Worm (Caenorhabditis elegans) whole organism, young adult: ENCODE data around the gene hot-6.

Source experiments
- B0019.2 ChIP-seq: fragments of 200-800 bp; sonication (Bioruptor generic); conservative IDR thresholded peaks from 2 replicates; pipeline ENCODE4 v1.3.6; 2022; ENCODE audit warnings: missing genetic modification reagents, missing genetic modification characterization, missing compliant biosample characterization
- C06A6.2 ChIP-seq: fragments of 200-800 bp; sonication (Bioruptor generic); conservative IDR thresholded peaks from 2 replicates; pipeline ENCODE4 v1.3.6; 2022; ENCODE audit warnings: missing genetic modification characterization, missing compliant biosample characterization
- D2030.7 ChIP-seq: fragments of 200-800 bp; sonication (Bioruptor generic); IDR thresholded peaks from 2 replicates; pipeline ENCODE4 v1.3.6; 2022; ENCODE audit warnings: missing genetic modification reagents, missing genetic modification characterization, missing compliant biosample characterization
- F33H1.4 ChIP-seq: fragments of 200-800 bp; sonication (Bioruptor generic); IDR thresholded peaks from 2 replicates; pipeline ENCODE4 v1.3.6; 2022; ENCODE audit warnings: missing genetic modification reagents, missing genetic modification characterization, missing compliant biosample characterization
- F49E8.2 ChIP-seq: sonication (generic microtip); optimal IDR thresholded peaks from 3 replicates; lab custom pipeline; 2017; ENCODE audit warnings: missing genetic modification characterization, mild to moderate bottlenecking, missing compliant biosample characterization, antibody characterized with exemption, moderate library complexity; ENCODE audit not compliant: insufficient read depth
- K11D2.4 ChIP-seq: fragments of 200-800 bp; sonication (Bioruptor generic); IDR thresholded peaks from 2 replicates; pipeline ENCODE4 v1.3.6; 2022; ENCODE audit warnings: missing genetic modification reagents, missing genetic modification characterization, missing compliant biosample characterization
- Y79H2A.3 ChIP-seq: fragments of 200-800 bp; sonication (Bioruptor generic); conservative IDR thresholded peaks from 2 replicates; pipeline ENCODE4 v1.3.6; 2022; ENCODE audit warnings: missing genetic modification reagents, missing genetic modification characterization, missing compliant biosample characterization
- ZK185.1 ChIP-seq: sonication (generic microtip); optimal IDR thresholded peaks from 2 replicates; lab custom pipeline; 2016; ENCODE audit warnings: mild to moderate bottlenecking, missing genetic modification characterization, missing compliant biosample characterization; ENCODE audit not compliant: poor library complexity, severe bottlenecking
- akir-1 ChIP-seq: fragments of 200-800 bp; sonication (Bioruptor generic); optimal IDR thresholded peaks from 2 replicates; lab custom pipeline; 2018; ENCODE audit warnings: mild to moderate bottlenecking, missing genetic modification characterization, moderate library complexity, missing compliant biosample characterization
- aptf-2 ChIP-seq: fragments of 200-800 bp; sonication (Bioruptor generic); conservative IDR thresholded peaks from 2 replicates; pipeline ENCODE4 v1.3.6; 2022; ENCODE audit warnings: missing genetic modification reagents, missing genetic modification characterization, missing compliant biosample characterization
- atf-7 ChIP-seq: sonication (generic microtip); optimal IDR thresholded peaks from 2 replicates; lab custom pipeline; 2017; ENCODE audit warnings: mild to moderate bottlenecking, missing genetic modification characterization, missing compliant biosample characterization
- attf-5 ChIP-seq: fragments of 200-800 bp; sonication (Bioruptor generic); optimal IDR thresholded peaks from 2 replicates; lab custom pipeline; 2018; ENCODE audit warnings: mild to moderate bottlenecking, missing genetic modification characterization, missing compliant biosample characterization
- ccch-3 ChIP-seq: fragments of 200-800 bp; sonication (Bioruptor generic); optimal IDR thresholded peaks from 2 replicates; lab custom pipeline; 2018; ENCODE audit warnings: mild to moderate bottlenecking, missing genetic modification characterization, missing compliant biosample characterization
- ceh-100 ChIP-seq: fragments of 200-800 bp; sonication (Bioruptor generic); IDR thresholded peaks from 2 replicates; pipeline ENCODE4 v1.3.6; 2022; ENCODE audit warnings: missing genetic modification reagents, missing genetic modification characterization, missing compliant biosample characterization
- ceh-91 ChIP-seq: fragments of 200-800 bp; sonication (Bioruptor generic); IDR thresholded peaks from 2 replicates; pipeline ENCODE4 v1.3.6; 2022; ENCODE audit warnings: missing genetic modification reagents, missing genetic modification characterization, missing compliant biosample characterization
- chd-7 ChIP-seq: sonication (generic microtip); optimal IDR thresholded peaks from 2 replicates; lab custom pipeline; 2016; ENCODE audit warnings: mild to moderate bottlenecking, missing genetic modification characterization, moderate library complexity, missing compliant biosample characterization
- die-1 ChIP-seq: sonication (generic microtip); optimal IDR thresholded peaks from 2 replicates; lab custom pipeline; 2016; ENCODE audit warnings: missing genotype, mild to moderate bottlenecking, missing genetic modification characterization, missing compliant biosample characterization
- dox-1 ChIP-seq: fragments of 200-800 bp; sonication (Bioruptor generic); IDR thresholded peaks from 2 replicates; pipeline ENCODE4 v1.3.6; 2022; ENCODE audit warnings: missing genetic modification reagents, missing genetic modification characterization, missing compliant biosample characterization
- dpff-1 ChIP-seq: sonication (generic microtip); optimal IDR thresholded peaks from 2 replicates; lab custom pipeline; 2017; ENCODE audit warnings: mild to moderate bottlenecking, missing genetic modification characterization, missing compliant biosample characterization
- dpl-1 ChIP-seq: fragments of 150-350 bp; optimal IDR thresholded peaks from 2 replicates; lab custom pipeline; 2014; ENCODE audit warnings: missing biosample characterization, missing genetic modification reagents, missing genetic modification characterization
- efl-1 ChIP-seq: fragments of 150-350 bp; optimal IDR thresholded peaks from 2 replicates; lab custom pipeline; 2014; ENCODE audit warnings: missing biosample characterization, missing genetic modification reagents, missing genetic modification characterization
- egl-18 ChIP-seq: fragments of 200-800 bp; sonication (Bioruptor generic); IDR thresholded peaks from 2 replicates; pipeline ENCODE4 v1.3.6; 2022; ENCODE audit warnings: missing genetic modification reagents, missing genetic modification characterization, missing compliant biosample characterization
- egl-44 ChIP-seq: fragments of 200-800 bp; sonication (Bioruptor generic); IDR thresholded peaks from 2 replicates; pipeline ENCODE4 v1.3.6; 2022; ENCODE audit warnings: missing genetic modification reagents, missing genetic modification characterization, missing compliant biosample characterization
- ekl-4 ChIP-seq: fragments of 200-800 bp; sonication (Bioruptor generic); IDR thresholded peaks from 2 replicates; pipeline ENCODE4 v1.3.6; 2022; ENCODE audit warnings: missing genetic modification reagents, missing genetic modification characterization, missing compliant biosample characterization
- hmg-1.2 ChIP-seq: fragments of 200-800 bp; sonication (Bioruptor generic); IDR thresholded peaks from 2 replicates; pipeline ENCODE4 v1.3.6; 2022; ENCODE audit warnings: missing genetic modification reagents, missing genetic modification characterization, missing compliant biosample characterization
- hmg-20 ChIP-seq: fragments of 200-800 bp; sonication (Bioruptor generic); IDR thresholded peaks from 2 replicates; pipeline ENCODE4 v1.3.6; 2022; ENCODE audit warnings: missing genetic modification reagents, missing genetic modification characterization, missing compliant biosample characterization
- hrde-1 ChIP-seq: sonication (generic microtip); optimal IDR thresholded peaks from 2 replicates; lab custom pipeline; 2016; ENCODE audit warnings: missing genetic modification characterization, mild to moderate bottlenecking, missing compliant biosample characterization, moderate library complexity, missing genotype, missing genetic modification reagents, borderline replicate concordance
- let-526 ChIP-seq: fragments of 200-800 bp; sonication (Bioruptor generic); IDR thresholded peaks from 2 replicates; pipeline ENCODE4 v1.3.6; 2022; ENCODE audit warnings: missing genetic modification reagents, missing genetic modification characterization, missing compliant biosample characterization
- let-607 ChIP-seq, 2 experiments: fragments of 200-800 bp in 1 of 2; sonication (Bioruptor generic) in 1 of 2; sonication (generic microtip) in 1 of 2; optimal IDR thresholded peaks; 2 replicates each; lab custom pipeline; 2016 to 2018; ENCODE audit warnings: mild to moderate bottlenecking in 2 of 2, missing compliant biosample characterization in 2 of 2, missing genetic modification characterization in 2 of 2, moderate library complexity in 2 of 2, missing genotype in 1 of 2
- lin-35 ChIP-seq, 3 experiments: fragments of 150-350 bp in 2 of 3; sonication (generic microtip) in 1 of 3; optimal IDR thresholded peaks; 2 replicates each; lab custom pipeline; 2014 to 2018; ENCODE audit warnings: missing biosample characterization in 3 of 3, missing genetic modification characterization in 3 of 3, missing genetic modification reagents in 3 of 3
- lsl-1 ChIP-seq: fragments of 200-800 bp; sonication (Bioruptor generic); optimal IDR thresholded peaks from 2 replicates; lab custom pipeline; 2018; ENCODE audit warnings: mild to moderate bottlenecking, missing genetic modification characterization, moderate library complexity, missing compliant biosample characterization
- madf-10 ChIP-seq: sonication (generic microtip); optimal IDR thresholded peaks from 2 replicates; lab custom pipeline; 2016; ENCODE audit warnings: mild to moderate bottlenecking, missing genetic modification characterization, missing compliant biosample characterization
- madf-3 ChIP-seq: fragments of 200-800 bp; sonication (Bioruptor generic); IDR thresholded peaks from 2 replicates; pipeline ENCODE4 v1.3.6; 2022; ENCODE audit warnings: missing genetic modification reagents, missing genetic modification characterization, missing compliant biosample characterization
- madf-6 ChIP-seq: fragments of 200-800 bp; sonication (Bioruptor generic); IDR thresholded peaks from 2 replicates; pipeline ENCODE4 v1.3.6; 2022; ENCODE audit warnings: missing genetic modification reagents, missing genetic modification characterization, missing compliant biosample characterization
- mes-4 ChIP-seq: sonication (generic microtip); optimal IDR thresholded peaks from 2 replicates; lab custom pipeline; 2016; ENCODE audit warnings: missing genotype, missing genetic modification characterization, missing compliant biosample characterization
- nfyb-1 ChIP-seq: fragments of 200-800 bp; sonication (Bioruptor generic); IDR thresholded peaks from 2 replicates; pipeline ENCODE4 v1.3.6; 2022; ENCODE audit warnings: missing genetic modification reagents, missing genetic modification characterization, missing compliant biosample characterization
- pbrm-1 ChIP-seq: fragments of 200-800 bp; sonication (Bioruptor generic); IDR thresholded peaks from 2 replicates; pipeline ENCODE4 v1.3.6; 2022; ENCODE audit warnings: missing genetic modification reagents, missing genetic modification characterization, missing compliant biosample characterization
- pha-4 ChIP-seq: fragments of 150-350 bp; sonication (generic microtip); optimal IDR thresholded peaks from 2 replicates; lab custom pipeline; 2014; ENCODE audit warnings: missing biosample characterization, missing genetic modification reagents, missing genetic modification characterization
- rcor-1 ChIP-seq: fragments of 200-800 bp; sonication (Bioruptor generic); IDR thresholded peaks from 2 replicates; pipeline ENCODE4 v1.3.6; 2022; ENCODE audit warnings: missing genetic modification reagents, missing genetic modification characterization, missing compliant biosample characterization
- rec-8 ChIP-seq, 2 experiments: sonication (generic microtip); optimal IDR thresholded peaks; 2 replicates each; lab custom pipeline; 2016; ENCODE audit warnings: mild to moderate bottlenecking in 2 of 2, missing genetic modification characterization in 2 of 2, missing genetic modification reagents in 2 of 2, missing genotype in 2 of 2, missing biosample characterization in 1 of 2, missing compliant biosample characterization in 1 of 2, moderate library complexity in 1 of 2
- sdz-38 ChIP-seq: sonication (generic microtip); optimal IDR thresholded peaks from 2 replicates; lab custom pipeline; 2016; ENCODE audit warnings: missing genotype, missing genetic modification characterization, missing compliant biosample characterization
- tbx-9 ChIP-seq: sonication (generic microtip); optimal IDR thresholded peaks from 2 replicates; lab custom pipeline; 2016; ENCODE audit warnings: borderline replicate concordance, missing genetic modification characterization, inconsistent platforms, missing compliant biosample characterization
- tlf-1 ChIP-seq: fragments of 200-800 bp; sonication (Bioruptor generic); optimal IDR thresholded peaks from 2 replicates; lab custom pipeline; 2018; ENCODE audit warnings: mild to moderate bottlenecking, missing genetic modification characterization, missing compliant biosample characterization
- xnd-1 ChIP-seq: sonication (generic microtip); optimal IDR thresholded peaks from 2 replicates; lab custom pipeline; 2016; ENCODE audit warnings: missing genotype, missing genetic modification reagents, missing genetic modification characterization, missing compliant biosample characterization
- zim-3 ChIP-seq: sonication (generic microtip); optimal IDR thresholded peaks from 2 replicates; lab custom pipeline; 2017; ENCODE audit warnings: mild to moderate bottlenecking, missing genetic modification characterization, moderate library complexity, missing compliant biosample characterization

Gene hot-6

ce11 chrV:11029309-11029708, 6.6 kb upstream of the hot-6 start (continued):
- TF ChIP-seq lin-35 (GFP tag; optimal IDR thresholded peaks at IDR 0.05; lab: Kevin White, UChicago) (peak in 1 of 3 experiments; percentile 72), madf-6 (GFP tag; lab: Robert Waterston, UW) (peak; percentile 40), ceh-100 (peak; percentile 53), let-607 (tag; optimal IDR thresholded peaks at IDR 0.05; lab: Kevin White, UChicago) (peak in 1 of 2 experiments; percentile 7), pbrm-1 (GFP tag; lab: Robert Waterston, UW) (peak; percentile 41; the same call in 1 of the 2 replicates), atf-7 (tag; lab: Kevin White, UChicago) (no peak), efl-1 (GFP tag; lab: Kevin White, UChicago) (peak; percentile 72), D2030.7 (peak; percentile 41; the same call in 1 of the 2 replicates), dpl-1 (GFP tag; lab: Kevin White, UChicago) (peak; percentile 54), madf-3 (0 out of 2 replicates have a peak, but pooled peaks have one; percentile 56), F33H1.4 (peak; percentile 43; the same call in 1 of the 2 replicates), K11D2.4 (GFP tag; lab: Robert Waterston, UW) (peak; percentile 72), lsl-1 (GFP tag; lab: Kevin White, UChicago) (peak; percentile 48), die-1 (tag; lab: Kevin White, UChicago) (no peak), attf-5 (GFP tag; lab: Kevin White, UChicago) (peak; percentile 5), F49E8.2 (tag; lab: Kevin White, UChicago) (no peak), egl-44 (GFP tag; lab: Robert Waterston, UW) (no peak), let-526 (0 out of 2 replicates have a peak, but pooled peaks have one; percentile 34), chd-7 (tag; lab: Kevin White, UChicago) (peak; percentile 9), B0019.2 (GFP tag; lab: Robert Waterston, UW) (0 out of 2 replicates have a peak, but pooled peaks have one; percentile 23), rec-8 (tag; optimal IDR thresholded peaks at IDR 0.05; lab: Kevin White, UChicago) (peak; percentile 14 to 26), tlf-1 (GFP tag; lab: Kevin White, UChicago) (no peak), hrde-1 (tag; lab: Kevin White, UChicago) (no peak), nfyb-1 (no peak), mes-4 (no peak), dox-1 (GFP tag; lab: Robert Waterston, UW) (peak; percentile 51; the same call in 1 of the 2 replicates), xnd-1 (tag; lab: Kevin White, UChicago) (no peak), madf-10 (tag; lab: Kevin White, UChicago) (peak; percentile 2)
- TF ChIP-seq, all 124 proteins: peak for 34

ce11 chrV:11027740-11028139, 5.0 kb upstream of the hot-6 start:
- TF ChIP-seq tbx-9 (tag; lab: Kevin White, UChicago) (no peak), Y79H2A.3 (no peak), dpff-1 (tag; lab: Kevin White, UChicago) (no peak), zim-3 (tag; lab: Kevin White, UChicago) (no peak), C06A6.2 (GFP tag; lab: Robert Waterston, UW) (no peak), pha-4 (tag; lab: Kevin White, UChicago) (no peak), egl-44 (GFP tag; lab: Robert Waterston, UW) (no peak), akir-1 (no peak), ceh-91 (GFP tag; lab: Robert Waterston, UW) (no peak), aptf-2 (GFP tag; lab: Robert Waterston, UW) (no peak), egl-18 (GFP tag; lab: Robert Waterston, UW) (no peak), ekl-4 (GFP tag; lab: Robert Waterston, UW) (no peak), hmg-20 (GFP tag; lab: Robert Waterston, UW) (no peak), hmg-1.2 (GFP tag; lab: Robert Waterston, UW) (no peak), ccch-3 (GFP tag; lab: Kevin White, UChicago) (no peak), rcor-1 (GFP tag; lab: Robert Waterston, UW) (no peak), sdz-38 (tag; lab: Kevin White, UChicago) (no peak), ZK185.1 (tag; lab: Kevin White, UChicago) (no peak)
